Worm (Caenorhabditis elegans) whole organism, midembryonic: ENCODE measurements around the gene F53B3.5.

Experiments
- T22C8.4 ChIP-seq: fragments of 200-800 bp; sonication (Bioruptor generic); IDR thresholded peaks from 2 replicates; pipeline ENCODE4 v1.3.6; 2022; ENCODE audit warnings: missing genetic modification characterization, missing compliant biosample characterization
- cog-1 ChIP-seq: sonication (generic microtip); optimal IDR thresholded peaks from 2 replicates; lab custom pipeline; 2016; ENCODE audit warnings: missing genetic modification characterization, missing compliant biosample characterization
- flt-1 ChIP-seq: fragments of 200-800 bp; sonication (Bioruptor generic); IDR thresholded peaks from 2 replicates; pipeline ENCODE4 v1.3.6; 2022; ENCODE audit warnings: missing genetic modification characterization, missing compliant biosample characterization
- klf-2 ChIP-seq: fragments of 200-800 bp; sonication (Bioruptor generic); conservative IDR thresholded peaks from 2 replicates; pipeline ENCODE4 v1.3.6; 2022; ENCODE audit warnings: missing genetic modification reagents, missing genetic modification characterization, missing compliant biosample characterization
- med-1 ChIP-seq: sonication (generic microtip); optimal IDR thresholded peaks from 2 replicates; lab custom pipeline; 2017; ENCODE audit warnings: missing genetic modification characterization, mild to moderate bottlenecking, missing compliant biosample characterization, antibody characterized with exemption, missing genetic modification reagents; ENCODE audit not compliant: insufficient read depth
- ref-1 ChIP-seq: fragments of 200-800 bp; sonication (Bioruptor generic); conservative IDR thresholded peaks from 2 replicates; pipeline ENCODE4 v1.3.6; 2022; ENCODE audit warnings: missing genetic modification reagents, missing genetic modification characterization, missing compliant biosample characterization
- tab-1 ChIP-seq: fragments of 200-800 bp; sonication (Bioruptor generic); IDR thresholded peaks from 2 replicates; pipeline ENCODE4 v1.3.6; 2022; ENCODE audit warnings: missing genetic modification characterization, missing compliant biosample characterization
- ztf-23 ChIP-seq: fragments of 200-800 bp; sonication (Bioruptor generic); IDR thresholded peaks from 2 replicates; pipeline ENCODE4 v1.3.6; 2022; ENCODE audit warnings: missing genetic modification reagents, missing genetic modification characterization, missing compliant biosample characterization
- ztf-29 ChIP-seq: fragments of 200-800 bp; sonication (Bioruptor generic); IDR thresholded peaks from 2 replicates; pipeline ENCODE4 v1.3.6; 2022; ENCODE audit warnings: missing genetic modification reagents, missing genetic modification characterization, missing compliant biosample characterization

Gene F53B3.5

DNA sequence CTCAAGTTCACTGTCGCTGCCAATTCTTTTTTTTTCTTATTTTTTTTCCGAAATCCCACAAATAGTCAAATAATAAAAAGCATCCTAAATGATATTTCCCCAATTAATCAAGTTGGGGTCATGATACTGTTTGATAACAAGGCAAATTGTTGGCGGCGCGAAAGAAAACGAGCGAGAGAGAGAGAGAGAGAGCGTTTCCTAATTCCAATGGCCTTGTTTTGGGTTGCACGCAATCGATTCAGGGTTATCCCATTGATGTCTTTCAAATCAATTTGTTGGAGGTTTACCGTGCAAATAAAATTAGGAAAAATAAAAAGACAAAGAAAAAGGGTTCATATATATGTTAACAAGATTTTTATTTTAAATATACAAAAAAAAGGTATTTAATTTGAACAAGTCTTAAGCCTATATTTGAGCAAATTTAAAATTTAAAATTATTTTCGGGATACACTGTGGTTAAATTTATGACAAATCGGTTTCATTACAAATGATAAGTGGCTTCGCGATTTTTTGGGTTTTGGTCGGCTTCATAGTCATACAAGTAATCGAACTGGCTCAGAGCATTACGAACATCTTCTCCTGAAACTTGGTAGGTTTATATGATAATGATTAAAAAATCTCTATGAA is 13.7 kb downstream of the F53B3.5 start:
- TF ChIP-seq T22C8.4 (GFP tag; lab: Robert Waterston, UW) (no peak), klf-2 (no peak), ztf-23 (no peak), ztf-29 (GFP tag; lab: Robert Waterston, UW) (no peak), flt-1 (no peak), ref-1 (GFP tag; lab: Robert Waterston, UW) (no peak), med-1 (no peak), cog-1 (tag; lab: Kevin White, UChicago) (no peak), tab-1 (GFP tag; lab: Robert Waterston, UW) (no peak)

DNA sequence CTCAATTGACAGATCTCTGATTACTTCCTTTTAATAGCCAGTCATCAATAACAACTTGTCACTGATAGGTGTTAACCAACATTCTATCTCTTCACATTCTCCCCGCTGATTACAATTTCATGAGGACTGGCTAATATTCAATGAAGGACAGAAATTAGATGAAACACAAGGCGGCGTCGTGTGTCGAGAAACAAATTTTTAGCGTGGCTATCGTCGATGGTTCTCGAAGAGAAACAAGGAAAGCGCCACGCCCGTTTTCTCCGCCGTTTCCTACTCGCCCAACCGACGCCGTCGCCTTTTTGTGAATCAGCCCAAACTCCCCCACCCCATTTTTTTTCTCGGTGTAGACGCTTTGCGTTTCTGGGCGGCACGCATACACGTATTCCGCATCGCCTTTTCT is 15.4 kb downstream of the F53B3.5 start, which contains the start of gene F53B3.6:
Gene F53B3.6 (plus strand): TSS at position 284 of the 400 bp plus-strand sequence.
- TF ChIP-seq cog-1 (tag; lab: Kevin White, UChicago): no peak
- TF ChIP-seq ztf-29 (GFP tag; lab: Robert Waterston, UW): no peak
- no peak for TF ChIP-seq tab-1 (GFP tag; lab: Robert Waterston, UW)
- no peak for TF ChIP-seq ztf-23
- TF ChIP-seq med-1: no peak
- TF ChIP-seq T22C8.4 (GFP tag; lab: Robert Waterston, UW): no peak
- no peak for TF ChIP-seq klf-2
- TF ChIP-seq ref-1 (GFP tag; lab: Robert Waterston, UW): no peak
- TF ChIP-seq flt-1: no peak

DNA sequence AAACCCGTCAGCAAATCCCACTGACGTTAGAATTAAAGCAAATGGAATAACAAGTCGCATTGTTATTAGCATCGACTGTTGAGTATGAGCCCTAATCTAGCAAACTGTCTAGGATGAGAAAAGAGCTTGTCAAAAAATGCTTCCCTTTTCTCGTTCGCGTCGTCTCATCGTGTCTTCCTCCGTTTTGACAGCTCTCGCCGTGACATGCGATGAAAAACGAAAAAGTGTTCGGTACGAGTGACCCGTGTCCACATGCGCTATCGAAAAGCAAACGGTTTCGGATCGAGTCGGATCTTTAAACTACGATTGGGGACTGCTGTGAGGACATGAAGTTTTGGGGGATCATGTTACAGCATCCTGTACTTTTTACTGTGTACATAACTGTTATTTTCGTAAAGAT is 17.0 kb downstream of the F53B3.5 start, which contains the start of gene comt-1:
Gene comt-1 (minus strand): TSS at position 101 of the 400 bp plus-strand sequence.
- no peak for TF ChIP-seq ztf-23

DNA sequence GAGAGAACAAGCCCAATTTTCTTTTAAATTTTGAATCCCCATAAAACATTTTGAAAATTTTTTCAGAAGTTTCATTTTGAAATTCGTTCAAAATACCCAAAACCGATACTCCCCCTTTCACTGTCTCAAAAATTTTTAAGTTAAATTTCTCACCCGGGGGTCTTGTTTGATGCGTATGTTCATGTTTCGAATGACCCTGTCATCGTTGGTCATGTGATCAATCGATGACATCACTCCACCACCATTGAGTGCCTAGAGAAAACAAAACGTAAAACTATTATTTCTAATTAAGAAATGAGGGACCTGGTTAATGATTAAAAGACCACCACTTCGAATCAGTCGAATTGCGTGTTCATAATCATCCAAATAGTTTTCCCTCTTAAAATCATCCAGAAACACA is 21.0 kb downstream of the F53B3.5 start:
- TF ChIP-seq cog-1 (tag; lab: Kevin White, UChicago): no peak
- no peak for TF ChIP-seq ztf-23
- TF ChIP-seq T22C8.4 (GFP tag; lab: Robert Waterston, UW): no peak
- TF ChIP-seq ref-1 (GFP tag; lab: Robert Waterston, UW): no peak
- no peak for TF ChIP-seq tab-1 (GFP tag; lab: Robert Waterston, UW)
- no peak for TF ChIP-seq ztf-29 (GFP tag; lab: Robert Waterston, UW)
- TF ChIP-seq flt-1: no peak
- no peak for TF ChIP-seq med-1
- no peak for TF ChIP-seq klf-2

DNA sequence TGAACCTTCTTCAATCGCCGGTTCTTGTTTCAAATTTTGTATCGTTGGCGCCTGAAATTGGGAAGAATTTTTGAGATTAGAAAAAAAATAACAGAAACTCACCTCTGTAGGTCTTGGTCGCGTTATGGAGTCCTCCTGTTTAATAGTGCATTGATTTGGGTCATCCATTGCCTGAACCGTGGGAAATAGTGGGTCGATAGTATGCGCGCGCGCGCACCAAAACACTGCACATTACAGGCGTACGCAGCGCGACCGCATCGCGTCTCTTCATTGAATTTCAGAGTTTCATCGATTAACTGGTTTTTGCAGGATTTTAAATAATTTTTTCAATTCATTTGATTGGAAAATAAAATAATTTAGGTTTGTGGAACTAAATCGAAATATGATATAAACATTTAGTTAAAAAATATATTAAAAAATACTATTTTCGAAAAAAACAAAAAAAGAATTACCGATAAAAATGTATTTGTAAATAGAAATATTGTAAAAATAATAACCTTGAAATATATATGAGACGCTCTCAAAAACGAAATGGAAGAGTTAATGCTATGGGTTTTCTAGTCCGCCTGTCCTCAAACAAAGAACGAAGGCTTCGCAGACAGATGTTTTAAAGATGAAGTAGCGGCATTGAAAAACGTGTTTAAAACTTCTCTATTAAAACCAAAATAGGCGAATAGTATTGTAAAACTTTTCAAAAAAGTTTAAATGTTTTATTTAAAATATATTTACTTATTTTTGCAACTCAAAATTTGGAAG is 22.1 kb downstream of the F53B3.5 start, which contains the start of gene tra-4:
Gene tra-4 (minus strand): TSS at position 534 of the 756 bp plus-strand sequence.
- TF ChIP-seq tab-1 (GFP tag; lab: Robert Waterston, UW) (no peak), ztf-29 (GFP tag; lab: Robert Waterston, UW) (no peak), ref-1 (GFP tag; lab: Robert Waterston, UW) (no peak)

DNA sequence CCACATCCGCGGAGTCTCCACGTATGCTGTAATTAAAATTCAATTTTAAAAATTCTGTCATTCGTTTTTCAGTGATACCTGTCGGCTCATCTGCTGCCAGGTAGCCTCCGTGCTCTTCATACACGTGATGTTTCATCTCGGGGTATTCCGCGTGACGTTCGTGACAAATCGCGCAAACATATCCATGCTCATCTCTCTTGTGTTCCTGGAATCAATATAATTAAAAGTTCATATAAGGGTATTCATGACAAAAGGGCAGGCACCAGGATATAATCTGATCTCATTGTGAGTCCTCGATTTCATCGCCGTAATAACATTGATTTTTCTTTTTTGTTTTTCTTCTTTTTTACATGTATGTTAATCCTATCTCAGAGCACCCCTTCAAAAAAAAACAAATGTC is 25.4 kb downstream of the F53B3.5 start:
- TF ChIP-seq tab-1 (GFP tag; lab: Robert Waterston, UW) (no peak), ztf-29 (GFP tag; lab: Robert Waterston, UW) (no peak), flt-1 (no peak), ref-1 (GFP tag; lab: Robert Waterston, UW) (no peak), T22C8.4 (GFP tag; lab: Robert Waterston, UW) (no peak), med-1 (no peak), cog-1 (tag; lab: Kevin White, UChicago) (no peak), ztf-23 (no peak), klf-2 (no peak)

DNA sequence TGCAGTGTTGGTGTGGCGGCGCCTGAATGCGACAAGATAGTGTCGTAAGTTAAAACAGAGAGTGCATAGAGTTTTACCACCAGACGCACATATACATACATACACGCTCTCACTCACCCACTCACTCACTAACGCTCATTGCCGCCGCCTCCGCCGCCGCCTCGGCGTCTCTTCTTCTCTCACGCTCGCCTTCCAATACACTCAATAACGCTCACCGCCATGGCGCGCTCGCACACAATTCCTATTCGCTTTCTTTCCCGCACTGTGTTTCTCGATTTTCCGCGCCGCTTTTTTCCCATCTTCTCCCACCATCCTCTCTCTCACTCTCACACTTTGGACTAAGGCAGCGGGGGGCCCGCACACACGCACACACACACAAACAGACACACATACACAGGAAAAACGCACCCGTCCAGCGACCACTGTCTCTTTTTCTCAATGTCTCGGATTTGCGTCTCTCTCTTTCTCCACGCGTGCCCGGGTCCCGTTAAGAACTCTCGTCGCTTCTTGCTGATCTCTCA is 26.9 kb downstream of the F53B3.5 start, which contains the start of gene kin-29:
Gene kin-29 (minus strand): TSS at position 51 of the 521 bp plus-strand sequence.
- TF ChIP-seq flt-1 (peak; percentile 43; the same call in 1 of the 2 replicates), ref-1 (GFP tag; lab: Robert Waterston, UW) (0 out of 2 replicates have a peak, but pooled peaks have one; percentile 32), med-1 (no peak), ztf-23 (no peak; the same call in 1 of the 2 replicates), klf-2 (no peak), cog-1 (tag; lab: Kevin White, UChicago) (peak; percentile 73), tab-1 (GFP tag; lab: Robert Waterston, UW) (peak; percentile 14; the same call in 1 of the 2 replicates), ztf-29 (GFP tag; lab: Robert Waterston, UW) (peak; percentile 50), T22C8.4 (GFP tag; lab: Robert Waterston, UW) (no peak)

DNA sequence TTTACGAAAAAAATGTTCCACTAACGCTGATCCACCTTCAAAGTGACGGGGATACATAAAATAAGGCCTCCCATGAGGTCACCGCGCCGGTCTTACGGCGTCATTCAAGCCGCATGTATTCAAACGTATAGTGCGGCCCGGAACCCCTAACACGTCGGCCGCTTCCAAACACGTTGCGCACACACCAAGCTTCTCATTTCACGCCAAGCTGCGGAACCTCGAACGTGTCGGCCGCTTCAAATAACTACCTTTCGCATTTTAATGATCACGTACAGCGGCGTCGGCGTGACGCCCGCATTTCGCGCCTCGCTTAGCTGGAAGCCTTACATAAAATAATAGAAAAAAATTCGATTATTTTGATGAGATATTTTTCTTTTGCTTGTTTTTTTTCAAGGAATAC is 35.9 kb downstream of the F53B3.5 start:
- TF ChIP-seq ztf-29 (GFP tag; lab: Robert Waterston, UW) (no peak), ref-1 (GFP tag; lab: Robert Waterston, UW) (no peak), ztf-23 (no peak), T22C8.4 (GFP tag; lab: Robert Waterston, UW) (no peak), flt-1 (no peak)

DNA sequence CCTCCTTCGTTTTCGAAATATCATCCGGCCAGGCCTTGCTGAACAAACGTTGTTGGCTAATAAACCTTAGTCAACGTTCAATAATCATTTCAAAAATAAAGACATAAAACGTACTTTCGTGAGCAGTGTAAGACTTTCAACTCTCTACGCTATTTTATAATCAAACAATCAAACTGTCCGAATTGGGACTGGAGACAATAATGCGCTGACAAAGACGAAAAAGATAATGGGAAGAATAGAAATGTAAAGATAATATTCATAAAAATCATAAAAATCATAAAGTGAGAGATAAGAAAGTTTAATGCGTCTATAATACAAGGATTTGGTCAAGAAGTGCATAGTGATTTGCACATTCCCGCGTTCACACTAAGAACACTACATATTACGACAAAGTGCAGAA is 37.6 kb downstream of the F53B3.5 start:
- TF ChIP-seq med-1: no peak
- TF ChIP-seq ztf-23: no peak
- TF ChIP-seq ztf-29 (GFP tag; lab: Robert Waterston, UW): no peak
- no peak for TF ChIP-seq klf-2
- TF ChIP-seq tab-1 (GFP tag; lab: Robert Waterston, UW): no peak
- no peak for TF ChIP-seq T22C8.4 (GFP tag; lab: Robert Waterston, UW)

DNA sequence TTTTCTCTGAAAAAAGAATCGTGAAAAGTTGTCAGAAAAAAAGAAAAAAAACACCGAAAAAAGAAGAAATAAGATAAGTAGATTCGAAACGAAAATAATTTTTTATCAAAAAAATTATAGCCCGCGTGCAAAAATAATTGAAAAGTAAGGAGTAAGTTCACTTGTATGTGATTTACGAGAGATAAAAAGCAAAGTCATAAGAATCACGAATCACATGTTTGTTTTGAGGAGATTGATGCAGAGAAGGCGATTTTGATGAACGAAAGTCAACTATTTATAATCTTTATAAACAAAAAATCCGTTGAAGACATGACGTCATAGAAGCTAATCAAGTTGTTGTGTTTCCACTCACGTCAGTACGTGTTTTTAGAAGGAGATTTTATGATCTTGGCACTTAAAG is 39.1 kb downstream of the F53B3.5 start, which contains the start of gene Y71H10B.1:
Gene Y71H10B.1 (minus strand): TSS at position 6 of the 400 bp plus-strand sequence.
- no peak for TF ChIP-seq ref-1 (GFP tag; lab: Robert Waterston, UW)
- no peak for TF ChIP-seq flt-1
- no peak for TF ChIP-seq ztf-23
- TF ChIP-seq T22C8.4 (GFP tag; lab: Robert Waterston, UW): no peak
- TF ChIP-seq med-1: no peak
- TF ChIP-seq klf-2: no peak
- TF ChIP-seq ztf-29 (GFP tag; lab: Robert Waterston, UW): no peak
- no peak for TF ChIP-seq tab-1 (GFP tag; lab: Robert Waterston, UW)
- TF ChIP-seq cog-1 (tag; lab: Kevin White, UChicago): no peak
